Fruit fly (Drosophila melanogaster) whole organism, embryonic: Measurements from ENCODE around the gene CG15353.

Experiments used
- CG10979 ChIP-seq: fragments of 200-800 bp; sonication (Bioruptor generic); optimal IDR thresholded peaks from 2 replicates; lab custom pipeline; 2018; ENCODE audit warnings: missing biosample characterization, mild to moderate bottlenecking, missing genetic modification characterization, moderate library complexity
- CG14710 ChIP-seq: fragments of 200-800 bp; sonication (Bioruptor generic); optimal IDR thresholded peaks from 3 replicates; lab custom pipeline; 2019; ENCODE audit warnings: missing biosample characterization, mild to moderate bottlenecking, missing genetic modification characterization, moderate library complexity
- CG15073 ChIP-seq: fragments of 200-800 bp; sonication (Bioruptor generic); optimal IDR thresholded peaks from 2 replicates; lab custom pipeline; 2016; ENCODE audit warnings: missing biosample characterization, missing genetic modification characterization
- CG7745 ChIP-seq: fragments of 200-800 bp; sonication (Bioruptor generic); optimal IDR thresholded peaks from 2 replicates; lab custom pipeline; 2018; ENCODE audit warnings: missing biosample characterization, mild to moderate bottlenecking, missing genetic modification characterization, moderate library complexity
- CG8089 ChIP-seq: fragments of 200-800 bp; sonication (Bioruptor generic); optimal IDR thresholded peaks from 3 replicates; lab custom pipeline; 2016; ENCODE audit warnings: missing biosample characterization, missing genetic modification characterization
- Six4 ChIP-seq: fragments of 200-800 bp; sonication (Bioruptor generic); optimal IDR thresholded peaks from 2 replicates; lab custom pipeline; 2016; ENCODE audit warnings: missing biosample characterization, missing genetic modification characterization
- Vsx1 ChIP-seq: fragments of 200-800 bp; sonication (Bioruptor generic); optimal IDR thresholded peaks from 2 replicates; lab custom pipeline; 2017; ENCODE audit warnings: missing biosample characterization, mild to moderate bottlenecking, missing genetic modification characterization, missing genetic modification reagents
- crp ChIP-seq, 2 experiments: fragments of 200-800 bp; sonication (Bioruptor generic); optimal IDR thresholded peaks; 2 replicates in 1 of 2; 3 replicates in 1 of 2; lab custom pipeline; 2017; ENCODE audit warnings: missing biosample characterization in 2 of 2, missing genetic modification characterization in 2 of 2, mild to moderate bottlenecking in 1 of 2, moderate library complexity in 1 of 2
- mld ChIP-seq: fragments of 200-800 bp; sonication (Bioruptor generic); IDR thresholded peaks from 3 replicates; pipeline ENCODE4 v1.3.6; 2022; ENCODE audit warnings: missing biosample characterization, missing genetic modification characterization; ENCODE audit not compliant: partially characterized antibody
- slbo ChIP-seq: fragments of 200-800 bp; sonication (Bioruptor generic); IDR thresholded peaks from 2 replicates; pipeline ENCODE4 v1.3.6; 2022; ENCODE audit warnings: missing biosample characterization, missing genetic modification characterization
- sqz ChIP-seq: fragments of 200-800 bp; sonication (Bioruptor generic); optimal IDR thresholded peaks from 3 replicates; lab custom pipeline; 2018; ENCODE audit warnings: missing biosample characterization, mild to moderate bottlenecking, missing genetic modification characterization
- wor ChIP-seq: fragments of 200-800 bp; sonication (Bioruptor generic); IDR thresholded peaks from 2 replicates; pipeline ENCODE4 v1.3.6; 2022; ENCODE audit warnings: missing biosample characterization, missing genetic modification characterization

- peak; percentile 98 for TF ChIP-seq mld
- peak; percentile 63 for TF ChIP-seq slbo (GFP tag; lab: Robert Waterston, UW)
- no peak for TF ChIP-seq Vsx1 (GFP tag; lab: Kevin White, UChicago)
- TF ChIP-seq CG14710 (tag; lab: Kevin White, UChicago): peak; percentile 63
- no peak for TF ChIP-seq Six4 (GFP tag; lab: Kevin White, UChicago)
- TF ChIP-seq CG15073: no peak
- no peak for TF ChIP-seq CG8089
- TF ChIP-seq CG7745 (tag; lab: Kevin White, UChicago): no peak
- TF ChIP-seq wor (GFP tag; lab: Robert Waterston, UW): no peak
- TF ChIP-seq crp (GFP tag; optimal IDR thresholded peaks at IDR 0.05; lab: Kevin White, UChicago): no peak
- TF ChIP-seq CG10979 (tag; lab: Kevin White, UChicago): peak; percentile 17
- TF ChIP-seq sqz (GFP tag; lab: Kevin White, UChicago): no peak
Observed at dm6 chr2L:1980708-1981339, 26.2 kb downstream of the CG15353 start, which contains the start of the genes CG15356 and CG15362.
